Worm (Caenorhabditis elegans): ENCODE results near the gene parn-1.

ce11 chrV:12714120-12714519, 19.1 kb upstream of the parn-1 start, which contains the start of gene R11D1.4:
- TF ChIP-seq him-1 (tag; optimal IDR thresholded peaks at IDR 0.05) = no peak
- no peak for TF ChIP-seq W03F9.2 (tag; optimal IDR thresholded peaks at IDR 0.05)
- no peak for TF ChIP-seq dao-5 (tag; optimal IDR thresholded peaks at IDR 0.05)
